Fruit fly (Drosophila melanogaster): ENCODE results near the gene fbl.

DNA sequence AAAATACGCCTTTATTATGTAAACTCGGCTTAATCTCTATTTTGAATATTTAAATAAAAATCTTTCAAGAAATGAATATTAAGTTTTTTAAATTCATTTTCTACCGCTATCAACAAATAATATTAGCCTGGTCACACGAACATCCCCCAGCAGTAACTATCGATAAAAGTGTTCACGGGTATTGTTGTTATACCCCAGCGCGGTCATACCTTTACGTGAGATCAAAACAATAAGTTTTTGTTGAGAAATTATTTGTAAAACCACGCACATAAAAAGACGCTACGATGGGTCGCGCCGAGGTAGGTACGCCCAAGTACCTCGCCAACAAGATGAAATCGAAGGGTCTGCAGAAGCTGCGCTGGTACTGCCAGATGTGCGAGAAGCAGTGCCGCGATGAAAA is 27.6 kb upstream of the fbl start, which contains the start of gene kin17:
- TF ChIP-seq Sin3A (optimal IDR thresholded peaks at IDR 0.05) (no peak), psq (optimal IDR thresholded peaks at IDR 0.05) (no peak)

Measured in Kc167 (cell line).